Worm (Caenorhabditis elegans): Measurements from ENCODE around the gene T07D4.5.

Gene T07D4.5

ce11 chrII:8899357-8899748 is 15.2 kb upstream of the T07D4.5 start:
- no peak for TF ChIP-seq ZK546.5 (tag; optimal IDR thresholded peaks at IDR 0.05)

DNA sequence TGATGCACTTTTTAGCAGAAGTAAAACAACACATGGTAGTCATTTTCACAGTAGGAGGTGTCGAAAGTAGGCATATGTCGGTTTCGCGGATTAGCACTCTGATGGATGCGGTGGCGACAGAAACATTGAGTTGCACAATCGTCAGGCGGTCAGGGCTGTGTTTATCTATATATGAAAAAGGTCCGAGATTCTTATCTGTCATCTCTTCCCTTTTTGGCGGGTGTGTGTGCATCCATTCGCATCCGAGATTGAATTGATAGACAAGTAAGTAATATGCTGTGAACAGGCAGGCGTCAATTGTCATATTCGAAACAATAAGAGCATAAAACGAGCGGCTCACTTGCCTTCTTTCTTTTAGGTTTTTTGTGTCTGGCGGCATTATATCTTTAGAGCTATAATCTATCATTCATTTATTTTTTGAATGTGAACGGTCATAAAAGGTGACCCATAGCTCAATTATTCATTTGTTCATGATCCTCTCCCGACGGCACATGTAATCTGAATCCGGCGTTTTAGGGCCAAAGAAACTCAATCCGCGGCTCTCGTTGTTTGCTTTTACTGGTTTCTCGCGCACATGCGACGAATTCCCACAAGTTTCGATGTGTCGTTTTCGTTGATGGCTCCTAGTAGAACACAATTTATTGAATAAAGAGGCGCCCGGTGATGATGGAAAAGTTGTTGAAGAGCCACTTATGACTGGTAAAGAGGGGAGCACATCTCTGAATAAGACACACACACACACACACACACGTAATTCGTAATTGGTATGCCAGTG is 14.6 kb upstream of the T07D4.5 start:
- TF ChIP-seq blmp-1 (tag; optimal IDR thresholded peaks at IDR 0.05; ENCODE audit: insufficient read depth) = no peak
- no peak for TF ChIP-seq skn-1 (tag; optimal IDR thresholded peaks at IDR 0.05)
- TF ChIP-seq Y55F3AM.14 (GFP tag; optimal IDR thresholded peaks at IDR 0.05) = no peak
- no peak for TF ChIP-seq nhr-77 (tag; optimal IDR thresholded peaks at IDR 0.05)
- no peak for TF ChIP-seq nhr-12 (tag; optimal IDR thresholded peaks at IDR 0.05)
- TF ChIP-seq mbf-1 (tag; optimal IDR thresholded peaks at IDR 0.05) = no peak
- no peak for TF ChIP-seq unc-55 (GFP tag; optimal IDR thresholded peaks at IDR 0.05)
- TF ChIP-seq crh-2 (tag; optimal IDR thresholded peaks at IDR 0.05) = no peak
- no peak for TF ChIP-seq nhr-6 (tag; optimal IDR thresholded peaks at IDR 0.05)
- no peak for TF ChIP-seq sma-3 (GFP tag; optimal IDR thresholded peaks at IDR 0.05)
- TF ChIP-seq zag-1 (tag; optimal IDR thresholded peaks at IDR 0.05) = no peak
- no peak for TF ChIP-seq nhr-23 (tag; optimal IDR thresholded peaks at IDR 0.05)

DNA sequence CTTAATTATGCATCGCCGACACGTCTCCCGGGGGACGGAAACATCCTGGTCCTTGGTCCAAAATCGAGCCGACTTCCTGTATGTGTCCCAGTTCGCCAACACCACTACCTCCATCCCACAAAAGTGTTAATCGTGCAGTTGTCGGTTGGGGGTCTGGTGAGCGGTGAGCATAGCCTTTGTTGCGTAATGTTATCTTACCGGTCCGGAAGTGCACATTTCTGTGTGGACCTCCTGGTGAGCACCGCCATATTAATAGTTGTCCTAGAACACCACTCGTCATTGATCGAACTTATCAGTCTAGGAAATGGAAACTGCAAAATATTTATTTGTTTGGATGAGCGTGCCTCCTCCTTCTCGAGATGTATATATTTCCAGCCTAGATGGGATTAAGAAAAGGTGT is 13.1 kb upstream of the T07D4.5 start:
- no peak for TF ChIP-seq ztf-4 (tag; optimal IDR thresholded peaks at IDR 0.05)
- TF ChIP-seq nhr-12 (tag; optimal IDR thresholded peaks at IDR 0.05) = no peak
- no peak for TF ChIP-seq egl-27 (tag; optimal IDR thresholded peaks at IDR 0.05)
- TF ChIP-seq unc-62 (GFP tag; optimal IDR thresholded peaks at IDR 0.05) = no peak
- TF ChIP-seq mdl-1 (tag; optimal IDR thresholded peaks at IDR 0.05) = no peak
- TF ChIP-seq blmp-1 (tag; optimal IDR thresholded peaks at IDR 0.05; ENCODE audit: insufficient read depth) = no peak
- no peak for TF ChIP-seq fos-1 (tag; optimal IDR thresholded peaks at IDR 0.05)
- TF ChIP-seq dmd-4 (tag; optimal IDR thresholded peaks at IDR 0.05) = no peak
- no peak for TF ChIP-seq lin-39 (tag; optimal IDR thresholded peaks at IDR 0.05)
- TF ChIP-seq C34F6.9 (tag; optimal IDR thresholded peaks at IDR 0.05) = no peak
- TF ChIP-seq aly-2 (tag; optimal IDR thresholded peaks at IDR 0.05) = no peak
- TF ChIP-seq skn-1 (tag; optimal IDR thresholded peaks at IDR 0.05) = no peak
- TF ChIP-seq nhr-10 (tag; optimal IDR thresholded peaks at IDR 0.05) = no peak
- no peak for TF ChIP-seq alr-1 (tag; optimal IDR thresholded peaks at IDR 0.05)

- TF ChIP-seq nhr-12 (tag; optimal IDR thresholded peaks at IDR 0.05) (no peak), lin-39 (tag; optimal IDR thresholded peaks at IDR 0.05) (no peak), sem-4 (tag; optimal IDR thresholded peaks at IDR 0.05) (no peak), ceh-82 (tag; optimal IDR thresholded peaks at IDR 0.05) (no peak), aly-2 (tag; optimal IDR thresholded peaks at IDR 0.05) (no peak), zag-1 (tag; optimal IDR thresholded peaks at IDR 0.05) (no peak), lin-13 (GFP tag; optimal IDR thresholded peaks at IDR 0.05) (no peak), dmd-4 (tag; optimal IDR thresholded peaks at IDR 0.05) (no peak), snpc-4 (tag; optimal IDR thresholded peaks at IDR 0.05) (no peak), crh-2 (tag; optimal IDR thresholded peaks at IDR 0.05) (no peak), nhr-237 (tag; optimal IDR thresholded peaks at IDR 0.05) (no peak), elt-3 (tag; optimal IDR thresholded peaks at IDR 0.05) (no peak), ztf-4 (tag; optimal IDR thresholded peaks at IDR 0.05) (no peak), sma-9 (GFP tag; optimal IDR thresholded peaks at IDR 0.05) (no peak), sma-9 (tag; optimal IDR thresholded peaks at IDR 0.05) (no peak), ztf-1 (GFP tag; conservative IDR thresholded peaks at IDR 0.05) (no peak), blmp-1 (tag; optimal IDR thresholded peaks at IDR 0.05; ENCODE audit: insufficient read depth) (no peak), ceh-16 (tag; optimal IDR thresholded peaks at IDR 0.05) (no peak)
Observed at ce11 chrII:8896541-8896940, 12.4 kb upstream of the T07D4.5 start, which contains the start of gene lat-1. Gene lat-1 (plus strand): TSS chrII:8896841.

ce11 chrII:8895895-8896294 is 11.8 kb upstream of the T07D4.5 start:
- no peak for TF ChIP-seq blmp-1 (tag; optimal IDR thresholded peaks at IDR 0.05; ENCODE audit: insufficient read depth)
- TF ChIP-seq fos-1 (tag; optimal IDR thresholded peaks at IDR 0.05) = peak; percentile 47

Data from whole organism, L2 larva.